Fruit fly (Drosophila melanogaster): Measurements from ENCODE around the gene CG4022.

The CG4022 gene

DNA sequence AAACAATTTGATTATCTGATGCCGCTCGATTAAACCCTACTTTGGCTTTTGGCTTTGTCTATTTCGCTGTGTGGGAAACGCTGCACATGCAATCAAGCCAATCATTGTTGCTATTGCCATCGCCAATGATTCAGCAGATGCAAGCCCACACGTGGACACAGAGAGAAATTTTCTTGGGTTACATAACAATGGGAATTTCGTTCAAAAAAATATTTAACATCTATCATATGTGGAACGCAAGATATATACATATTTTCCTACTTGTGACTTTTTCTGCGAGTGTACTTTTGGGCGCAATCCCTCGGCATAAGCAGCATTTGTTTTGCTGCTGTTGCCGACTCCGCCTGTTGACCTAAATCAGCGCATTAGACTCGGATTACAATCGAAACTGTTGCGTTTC, 8.7 kb upstream of the CG4022 start:
- TF ChIP-seq CG10348 (GFP tag; IDR thresholded peaks at IDR 0.05) (no peak), CG8301 (tag; optimal IDR thresholded peaks at IDR 0.05) (peak; percentile 53), gl (tag; optimal IDR thresholded peaks at IDR 0.05) (no peak), fd96Ca (GFP tag; IDR thresholded peaks at IDR 0.05) (peak; percentile 89), D1 (tag; optimal IDR thresholded peaks at IDR 0.05) (no peak), CG13204 (GFP tag; optimal IDR thresholded peaks at IDR 0.05) (no peak), rn (GFP tag; IDR thresholded peaks at IDR 0.05) (peak; percentile 60), CG12605 (GFP tag; IDR thresholded peaks at IDR 0.05) (peak; percentile 62), Ets98B (GFP tag; IDR thresholded peaks at IDR 0.05) (peak; percentile 85), CG4496 (GFP tag; IDR thresholded peaks at IDR 0.05) (peak; percentile 85), CG15710 (tag; optimal IDR thresholded peaks at IDR 0.05) (peak; percentile 40), CG8159 (tag; optimal IDR thresholded peaks at IDR 0.05) (peak; percentile 47), CG17806 (tag; optimal IDR thresholded peaks at IDR 0.05) (peak; percentile 64), Snoo (tag; optimal IDR thresholded peaks at IDR 0.05) (peak; percentile 21), CG14655 (GFP tag; optimal IDR thresholded peaks at IDR 0.05) (peak; percentile 36), EcR (GFP tag; optimal IDR thresholded peaks at IDR 0.05) (no peak), Pif1B (GFP tag; optimal IDR thresholded peaks at IDR 0.05) (peak; percentile 5), CG34367 (tag; optimal IDR thresholded peaks at IDR 0.05) (peak; percentile 21), CG9948 (tag; optimal IDR thresholded peaks at IDR 0.05) (peak; percentile 45), Pif1A (GFP tag; optimal IDR thresholded peaks at IDR 0.05) (peak; percentile 61), CG32121 (GFP tag; IDR thresholded peaks at IDR 0.05) (peak; percentile 90)

dm6 chr3L:9417288-9417687, 6.7 kb upstream of the CG4022 start, which contains the start of gene CG3982:
CG3982 (minus strand) TSS chr3L:9417388.
- TF ChIP-seq CG9948 (tag; optimal IDR thresholded peaks at IDR 0.05), result no peak
- TF ChIP-seq Snoo (tag; optimal IDR thresholded peaks at IDR 0.05), result no peak
- TF ChIP-seq CG4496 (GFP tag; IDR thresholded peaks at IDR 0.05), result no peak
- no peak for TF ChIP-seq CG10348 (GFP tag; IDR thresholded peaks at IDR 0.05)
- no peak for TF ChIP-seq EcR (GFP tag; optimal IDR thresholded peaks at IDR 0.05)
- no peak for TF ChIP-seq D1 (tag; optimal IDR thresholded peaks at IDR 0.05)
- TF ChIP-seq Ets98B (GFP tag; IDR thresholded peaks at IDR 0.05), result no peak
- no peak for TF ChIP-seq Pif1B (GFP tag; optimal IDR thresholded peaks at IDR 0.05)

DNA sequence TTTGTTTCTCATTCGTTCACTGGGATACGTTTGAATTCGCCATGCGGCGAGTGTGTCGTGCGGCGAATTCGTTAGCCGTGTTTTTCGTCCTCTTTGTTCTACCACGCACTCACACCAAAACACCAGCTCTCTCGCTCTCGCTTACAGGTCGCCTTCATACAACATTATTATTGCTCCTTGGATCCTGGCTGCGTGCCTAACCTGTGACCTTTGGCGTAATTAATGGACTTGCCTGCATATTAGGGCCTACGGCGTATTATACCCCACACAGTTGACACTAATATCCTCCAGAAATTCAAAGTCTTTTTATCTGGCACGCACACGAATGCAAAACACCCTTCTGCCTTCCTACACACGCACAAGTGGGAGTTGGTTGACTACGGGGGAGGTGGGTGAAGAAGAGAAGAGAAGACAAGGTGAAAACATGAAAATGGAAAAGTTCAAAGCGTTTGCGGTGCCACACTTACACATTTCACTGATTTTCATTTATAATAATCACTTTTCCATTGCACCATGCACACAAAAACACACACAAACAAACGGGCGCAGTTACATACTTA, 522 bp downstream of the CG4022 start:
- TF ChIP-seq Pif1A (GFP tag; optimal IDR thresholded peaks at IDR 0.05), result no peak
- no peak for TF ChIP-seq CG13204 (GFP tag; optimal IDR thresholded peaks at IDR 0.05)
- no peak for TF ChIP-seq CG9948 (tag; optimal IDR thresholded peaks at IDR 0.05)
- no peak for TF ChIP-seq CG17806 (tag; optimal IDR thresholded peaks at IDR 0.05)

- no peak for TF ChIP-seq Snoo (tag; optimal IDR thresholded peaks at IDR 0.05)
- TF ChIP-seq Pif1A (GFP tag; optimal IDR thresholded peaks at IDR 0.05), result no peak
- no peak for TF ChIP-seq Pif1B (GFP tag; optimal IDR thresholded peaks at IDR 0.05)
- no peak for TF ChIP-seq CG17806 (tag; optimal IDR thresholded peaks at IDR 0.05)
- no peak for TF ChIP-seq CG32121 (GFP tag; IDR thresholded peaks at IDR 0.05)
- TF ChIP-seq CG8159 (tag; optimal IDR thresholded peaks at IDR 0.05), result no peak
- TF ChIP-seq CG9948 (tag; optimal IDR thresholded peaks at IDR 0.05), result no peak
- TF ChIP-seq CG13204 (GFP tag; optimal IDR thresholded peaks at IDR 0.05), result no peak
- TF ChIP-seq rn (GFP tag; IDR thresholded peaks at IDR 0.05), result no peak
- no peak for TF ChIP-seq CG4496 (GFP tag; IDR thresholded peaks at IDR 0.05)
- TF ChIP-seq Ets98B (GFP tag; IDR thresholded peaks at IDR 0.05), result no peak
- no peak for TF ChIP-seq D1 (tag; optimal IDR thresholded peaks at IDR 0.05)
- TF ChIP-seq gl (tag; optimal IDR thresholded peaks at IDR 0.05), result no peak
- TF ChIP-seq fd96Ca (GFP tag; IDR thresholded peaks at IDR 0.05), result no peak
- TF ChIP-seq CG14655 (GFP tag; optimal IDR thresholded peaks at IDR 0.05), result no peak
Measured at dm6 chr3L:9404497-9404896, 6.1 kb downstream of the CG4022 start, which contains the start of gene Cpr67B. Cpr67B (plus strand) TSS chr3L:9404797.

dm6 chr3L:9402157-9402890, 8.3 kb downstream of the CG4022 start, which contains the start of gene eIF4E1:
eIF4E1 (minus strand) TSS chr3L:9402460.
- no peak for TF ChIP-seq EcR (GFP tag; optimal IDR thresholded peaks at IDR 0.05)

- TF ChIP-seq Ets98B (GFP tag; IDR thresholded peaks at IDR 0.05), result peak; percentile 22; the same call in 1 of the 2 replicates
- no peak for TF ChIP-seq fd96Ca (GFP tag; IDR thresholded peaks at IDR 0.05)
- TF ChIP-seq Pif1B (GFP tag; optimal IDR thresholded peaks at IDR 0.05), result peak; percentile 21
- peak; percentile 23 for TF ChIP-seq EcR (GFP tag; optimal IDR thresholded peaks at IDR 0.05)
Measured at dm6 chr3L:9401354-9402156, 9.1 kb downstream of the CG4022 start.
